Fruit fly (Drosophila melanogaster): ENCODE results near the gene CG12402.

CG12402 gene

dm6 chr3R:14088887-14089567 lies 19.1 kb downstream of the CG12402 start, which contains the start of gene Npc2b (continued):
- no peak for TF ChIP-seq lbe (GFP tag; optimal IDR thresholded peaks at IDR 0.05)
- TF ChIP-seq CG4617 (GFP tag; optimal IDR thresholded peaks at IDR 0.05; ENCODE audit: borderline replicate concordance): peak; percentile 43
- peak; percentile 54 to 76 for TF ChIP-seq dpn (GFP tag; optimal IDR thresholded peaks at IDR 0.05)
- peak; percentile 74 for TF ChIP-seq CG11504 (tag; optimal IDR thresholded peaks at IDR 0.05)
- no peak for TF ChIP-seq tll (GFP tag; optimal IDR thresholded peaks at IDR 0.05)
- TF ChIP-seq Hey (tag; optimal IDR thresholded peaks at IDR 0.05): no peak
- peak; percentile 79 for TF ChIP-seq CG9932 (GFP tag; IDR thresholded peaks at IDR 0.05)
- peak in 1 of 2 experiments; percentile 55 for TF ChIP-seq Eip74EF (GFP tag; optimal IDR thresholded peaks at IDR 0.05)
- TF ChIP-seq CG2875 (GFP tag; optimal IDR thresholded peaks at IDR 0.05): peak; percentile 16
- no peak for TF ChIP-seq Ravus (GFP tag; IDR thresholded peaks at IDR 0.05)
- peak; percentile 17 for TF ChIP-seq CG1529 (GFP tag; optimal IDR thresholded peaks at IDR 0.05)
- peak; percentile 57 for TF ChIP-seq Meics (GFP tag; optimal IDR thresholded peaks at IDR 0.05)
- TF ChIP-seq CG10979 (tag; optimal IDR thresholded peaks at IDR 0.05): peak; percentile 56
- peak; percentile 18 for TF ChIP-seq CG31388 (GFP tag; optimal IDR thresholded peaks at IDR 0.05)
- no peak for TF ChIP-seq CG30431 (GFP tag; optimal IDR thresholded peaks at IDR 0.05)
- peak; percentile 68 for TF ChIP-seq Blimp-1 (GFP tag; optimal IDR thresholded peaks at IDR 0.05)
- TF ChIP-seq org-1 (GFP tag; optimal IDR thresholded peaks at IDR 0.05): no peak
- TF ChIP-seq CG4730 (GFP tag; IDR thresholded peaks at IDR 0.05): peak; percentile 5; the same call in 1 of the 2 replicates
- TF ChIP-seq gce (GFP tag; IDR thresholded peaks at IDR 0.05): no peak
- no peak for TF ChIP-seq emc (GFP tag; optimal IDR thresholded peaks at IDR 0.05)
- TF ChIP-seq Taf1 (GFP tag; IDR thresholded peaks at IDR 0.05): no peak
- TF ChIP-seq seq (GFP tag; IDR thresholded peaks at IDR 0.05): 0 out of 2 replicates have a peak, but pooled peaks have one; percentile 19
- TF ChIP-seq ase (GFP tag; IDR thresholded peaks at IDR 0.05): peak; percentile 17; the same call in 1 of the 3 replicates
- TF ChIP-seq CG30020 (tag; optimal IDR thresholded peaks at IDR 0.05): no peak
- peak; percentile 54 for TF ChIP-seq CG5245 (GFP tag; optimal IDR thresholded peaks at IDR 0.05)
- peak; percentile 62 for TF ChIP-seq CG9817 (tag; optimal IDR thresholded peaks at IDR 0.05)
- 0 out of 3 replicates have a peak, but pooled peaks have one; percentile 24 for TF ChIP-seq CG7357 (GFP tag; IDR thresholded peaks at IDR 0.05)
- 0 out of 3 replicates have a peak, but pooled peaks have one; percentile 36 for TF ChIP-seq H15 (GFP tag; IDR thresholded peaks at IDR 0.05)
- TF ChIP-seq hbn (GFP tag; IDR thresholded peaks at IDR 0.05; ENCODE audit: partially characterized antibody): no peak
- peak; percentile 26 for TF ChIP-seq B-H2 (GFP tag; optimal IDR thresholded peaks at IDR 0.05)
- peak; percentile 20 for TF ChIP-seq NC2α (GFP tag; optimal IDR thresholded peaks at IDR 0.05)
- TF ChIP-seq sc (optimal IDR thresholded peaks at IDR 0.05): no peak
- TF ChIP-seq sc (GFP tag; optimal IDR thresholded peaks at IDR 0.05): peak; percentile 14
- TF ChIP-seq ssp (GFP tag; IDR thresholded peaks at IDR 0.05): no peak
- peak; percentile 80 for TF ChIP-seq amos (GFP tag; IDR thresholded peaks at IDR 0.05; ENCODE audit: partially characterized antibody)
- 0 out of 2 replicates have a peak, but pooled peaks have one; percentile 32 for TF ChIP-seq CG32767 (GFP tag; IDR thresholded peaks at IDR 0.05)
- TF ChIP-seq p53 (GFP tag; optimal IDR thresholded peaks at IDR 0.05): no peak
- peak; percentile 83 for TF ChIP-seq CG2199 (GFP tag; IDR thresholded peaks at IDR 0.05)
- no peak for TF ChIP-seq prd (optimal IDR thresholded peaks at IDR 0.05)
- TF ChIP-seq prd (GFP tag; IDR thresholded peaks at IDR 0.05): peak; percentile 40; the same call in 1 of the 3 replicates
- TF ChIP-seq CG6683 (GFP tag; optimal IDR thresholded peaks at IDR 0.05): peak; percentile 23
- no peak for TF ChIP-seq tup (GFP tag; optimal IDR thresholded peaks at IDR 0.05)
- peak; percentile 45; the same call in 2 of the 3 replicates for TF ChIP-seq tgo (GFP tag; IDR thresholded peaks at IDR 0.05)
- TF ChIP-seq Nf-YB (GFP tag; optimal IDR thresholded peaks at IDR 0.05): peak; percentile 15
- peak; percentile 11 for TF ChIP-seq zen (tag; optimal IDR thresholded peaks at IDR 0.05)
- no peak for TF ChIP-seq CG6175 (GFP tag; IDR thresholded peaks at IDR 0.05)
- no peak for TF ChIP-seq jing (GFP tag; optimal IDR thresholded peaks at IDR 0.05)
- peak; percentile 67 for TF ChIP-seq CG33213 (GFP tag; optimal IDR thresholded peaks at IDR 0.05)
- no peak for TF ChIP-seq Nf-YC (tag; optimal IDR thresholded peaks at IDR 0.05)
